Worm (Caenorhabditis elegans) whole organism, late embryonic: Measurements from ENCODE around the gene tcc-1.

ENCODE experiments used
- C08G9.2 ChIP-seq: sonication (generic microtip); optimal IDR thresholded peaks from 2 replicates; lab custom pipeline; 2016; ENCODE audit warnings: mild to moderate bottlenecking, missing genetic modification characterization, moderate library complexity, missing compliant biosample characterization
- ceh-14 ChIP-seq: sonication (generic microtip); optimal IDR thresholded peaks from 2 replicates; lab custom pipeline; 2016; ENCODE audit warnings: missing genotype, missing genetic modification characterization, missing compliant biosample characterization
- ceh-45 ChIP-seq: fragments of 200-800 bp; sonication (Bioruptor generic); IDR thresholded peaks from 2 replicates; pipeline ENCODE4 v1.3.6; 2022; ENCODE audit warnings: missing genetic modification reagents, missing genetic modification characterization, missing compliant biosample characterization
- fkh-6 ChIP-seq: sonication (generic microtip); optimal IDR thresholded peaks from 2 replicates; lab custom pipeline; 2016; ENCODE audit warnings: missing genetic modification characterization, missing compliant biosample characterization
- gmeb-2 ChIP-seq: sonication (generic microtip); optimal IDR thresholded peaks from 2 replicates; lab custom pipeline; 2016; ENCODE audit warnings: missing genetic modification characterization, inconsistent platforms, missing compliant biosample characterization
- hlh-30 ChIP-seq: sonication (generic microtip); optimal IDR thresholded peaks from 2 replicates; lab custom pipeline; 2017; ENCODE audit warnings: antibody characterized with exemption, missing genetic modification characterization, missing compliant biosample characterization; ENCODE audit not compliant: insufficient read depth
- mec-3 ChIP-seq: sonication (generic microtip); optimal IDR thresholded peaks from 2 replicates; lab custom pipeline; 2016; ENCODE audit warnings: borderline replicate concordance, missing genetic modification characterization, missing compliant biosample characterization
- tbx-2 ChIP-seq: sonication (generic microtip); optimal IDR thresholded peaks from 2 replicates; lab custom pipeline; 2016; ENCODE audit warnings: missing genetic modification characterization, missing compliant biosample characterization

- TF ChIP-seq ceh-45 (GFP tag; lab: Robert Waterston, UW) (no peak), gmeb-2 (tag; lab: Kevin White, UChicago) (no peak), C08G9.2 (no peak), ceh-14 (tag; lab: Kevin White, UChicago) (no peak), hlh-30 (tag; lab: Kevin White, UChicago) (no peak), mec-3 (tag; lab: Kevin White, UChicago) (no peak), fkh-6 (tag; lab: Kevin White, UChicago) (no peak), tbx-2 (tag; lab: Kevin White, UChicago) (no peak)
These were observed 36.1 kb downstream of the tcc-1 start for ce11 chrV:17819704-17820103.
